Worm (Caenorhabditis elegans) whole organism, early embryonic: Measurements from ENCODE around the gene W02A2.5.

Experiments
- B0310.2 ChIP-seq: sonication (generic microtip); optimal IDR thresholded peaks from 2 replicates; lab custom pipeline; 2016; ENCODE audit warnings: mild to moderate bottlenecking, missing genetic modification characterization, missing compliant biosample characterization
- F13C5.2 ChIP-seq: sonication (generic microtip); optimal IDR thresholded peaks from 2 replicates; lab custom pipeline; 2017; ENCODE audit warnings: mild to moderate bottlenecking, missing genetic modification characterization, inconsistent platforms, missing compliant biosample characterization
- aly-1 ChIP-seq: sonication (generic microtip); optimal IDR thresholded peaks from 2 replicates; lab custom pipeline; 2016; ENCODE audit warnings: missing genetic modification characterization, missing compliant biosample characterization
- ama-1 ChIP-seq: fragments of 150-350 bp; optimal IDR thresholded peaks from 2 replicates; lab custom pipeline; 2014
- ceh-13 ChIP-seq: fragments of 200-800 bp; sonication (Bioruptor generic); optimal IDR thresholded peaks from 2 replicates; lab custom pipeline; 2018; ENCODE audit warnings: mild to moderate bottlenecking, missing genetic modification characterization, missing compliant biosample characterization
- ceh-36 ChIP-seq: sonication (generic microtip); optimal IDR thresholded peaks from 2 replicates; lab custom pipeline; 2016; ENCODE audit warnings: missing genetic modification characterization, inconsistent platforms, missing compliant biosample characterization
- ets-7 ChIP-seq: sonication (generic microtip); optimal IDR thresholded peaks from 2 replicates; lab custom pipeline; 2016; ENCODE audit warnings: missing genotype, missing genetic modification characterization, missing compliant biosample characterization
- flt-1 ChIP-seq: fragments of 200-800 bp; sonication (Bioruptor generic); IDR thresholded peaks from 2 replicates; pipeline ENCODE4 v1.3.6; 2022; ENCODE audit warnings: missing genetic modification characterization, missing compliant biosample characterization
- hmbx-1 ChIP-seq: sonication (generic microtip); optimal IDR thresholded peaks from 2 replicates; lab custom pipeline; 2016; ENCODE audit warnings: mild to moderate bottlenecking, missing genetic modification characterization, missing compliant biosample characterization
- hmg-4 ChIP-seq: fragments of 200-800 bp; sonication (Bioruptor generic); optimal IDR thresholded peaks from 2 replicates; lab custom pipeline; 2018; ENCODE audit warnings: mild to moderate bottlenecking, missing genetic modification characterization, missing compliant biosample characterization
- hnd-1 ChIP-seq: sonication (generic microtip); optimal IDR thresholded peaks from 2 replicates; lab custom pipeline; 2016; ENCODE audit warnings: missing genetic modification characterization, missing compliant biosample characterization
- pes-1 ChIP-seq: fragments of 200-800 bp; sonication (Bioruptor generic); IDR thresholded peaks from 2 replicates; pipeline ENCODE4 v1.3.6; 2022; ENCODE audit warnings: missing genetic modification reagents, missing genetic modification characterization, missing compliant biosample characterization
- scrt-1 ChIP-seq: fragments of 200-800 bp; sonication (Bioruptor generic); IDR thresholded peaks from 2 replicates; pipeline ENCODE4 v1.3.6; 2022; ENCODE audit warnings: missing genetic modification characterization, missing compliant biosample characterization
- sea-1 ChIP-seq: fragments of 200-800 bp; sonication (Bioruptor generic); conservative IDR thresholded peaks from 2 replicates; pipeline ENCODE4 v1.3.6; 2022; ENCODE audit warnings: missing genetic modification characterization, missing compliant biosample characterization
- tbx-11 ChIP-seq: fragments of 200-800 bp; sonication (Bioruptor generic); IDR thresholded peaks from 2 replicates; pipeline ENCODE4 v1.3.6; 2022; ENCODE audit warnings: missing genetic modification characterization, missing compliant biosample characterization
- tbx-37 ChIP-seq: fragments of 200-800 bp; sonication (Bioruptor generic); conservative IDR thresholded peaks from 2 replicates; pipeline ENCODE4 v1.3.6; 2022; ENCODE audit warnings: missing genetic modification reagents, missing genetic modification characterization, missing compliant biosample characterization
- tra-4 ChIP-seq: sonication (generic microtip); optimal IDR thresholded peaks from 2 replicates; lab custom pipeline; 2017; ENCODE audit warnings: missing genetic modification characterization, missing compliant biosample characterization

The W02A2.5 gene

DNA sequence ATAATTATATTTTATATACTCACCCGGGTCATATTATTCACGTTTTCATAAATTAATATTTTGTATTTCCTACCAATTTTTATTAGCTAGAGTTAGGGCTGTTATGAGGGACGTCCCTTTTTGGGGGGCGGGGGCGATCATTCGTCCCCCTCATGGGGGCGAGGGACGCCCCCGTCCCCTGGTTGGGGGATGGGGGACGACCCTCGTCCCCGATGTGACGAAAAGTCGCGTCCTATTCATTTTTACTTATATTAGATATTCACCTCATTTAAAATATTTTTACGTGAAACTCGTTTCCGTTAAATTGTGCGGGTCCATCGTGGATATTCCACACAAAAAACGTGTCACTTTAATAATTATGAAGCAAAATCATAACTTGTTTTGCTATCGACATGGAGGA, 5.9 kb downstream of the W02A2.5 start, which contains the start of gene W02A2.12:
TSS of gene W02A2.12 (minus strand) at position 240 of the 400 bp plus-strand sequence.
- TF ChIP-seq ets-7 (tag; lab: Kevin White, UChicago): no peak
- no peak for TF ChIP-seq ceh-36 (tag; lab: Kevin White, UChicago)
- TF ChIP-seq hnd-1 (tag; lab: Kevin White, UChicago): no peak
- no peak for TF ChIP-seq pes-1
- no peak for TF ChIP-seq B0310.2
- no peak for TF ChIP-seq aly-1 (tag; lab: Kevin White, UChicago)
- TF ChIP-seq tra-4 (tag; lab: Kevin White, UChicago): no peak
- TF ChIP-seq tbx-37 (GFP tag; lab: Robert Waterston, UW): no peak
- no peak for TF ChIP-seq scrt-1 (GFP tag; lab: Robert Waterston, UW)
- TF ChIP-seq hmg-4 (GFP tag; lab: Kevin White, UChicago): no peak
- no peak for TF ChIP-seq tbx-11 (GFP tag; lab: Robert Waterston, UW)
- no peak for TF ChIP-seq ceh-13 (GFP tag; lab: Kevin White, UChicago)

ce11 chrIV:13353143-13353773, 10.6 kb downstream of the W02A2.5 start, which contains the start of the genes rec-8 and mex-5:
rec-8 (minus strand) TSS chrIV:13353193.
mex-5 (plus strand) TSS chrIV:13353723.
- no peak for TF ChIP-seq ets-7 (tag; lab: Kevin White, UChicago)
- TF ChIP-seq hmbx-1 (tag; lab: Kevin White, UChicago): no peak
- no peak for TF ChIP-seq tbx-37 (GFP tag; lab: Robert Waterston, UW)
- no peak for TF ChIP-seq aly-1 (tag; lab: Kevin White, UChicago)
- TF ChIP-seq hmg-4 (GFP tag; lab: Kevin White, UChicago): no peak
- TF ChIP-seq ama-1 (lab: Kevin White, UChicago): no peak
- no peak for TF ChIP-seq ceh-13 (GFP tag; lab: Kevin White, UChicago)
- TF ChIP-seq scrt-1 (GFP tag; lab: Robert Waterston, UW): no peak
- TF ChIP-seq tbx-11 (GFP tag; lab: Robert Waterston, UW): no peak
- TF ChIP-seq tra-4 (tag; lab: Kevin White, UChicago): no peak
- no peak for TF ChIP-seq pes-1
- TF ChIP-seq hnd-1 (tag; lab: Kevin White, UChicago): no peak
- TF ChIP-seq sea-1 (GFP tag; lab: Robert Waterston, UW): no peak
- no peak for TF ChIP-seq flt-1
- no peak for TF ChIP-seq B0310.2
- no peak for TF ChIP-seq F13C5.2 (tag; lab: Kevin White, UChicago)
- no peak for TF ChIP-seq ceh-36 (tag; lab: Kevin White, UChicago)

ce11 chrIV:13354044-13354443, 11.4 kb downstream of the W02A2.5 start:
- TF ChIP-seq B0310.2 (no peak), F13C5.2 (tag; lab: Kevin White, UChicago) (no peak), tra-4 (tag; lab: Kevin White, UChicago) (no peak), scrt-1 (GFP tag; lab: Robert Waterston, UW) (no peak), ceh-36 (tag; lab: Kevin White, UChicago) (no peak), ceh-13 (GFP tag; lab: Kevin White, UChicago) (no peak), ama-1 (lab: Kevin White, UChicago) (no peak), hmg-4 (GFP tag; lab: Kevin White, UChicago) (no peak), flt-1 (no peak), tbx-37 (GFP tag; lab: Robert Waterston, UW) (no peak), aly-1 (tag; lab: Kevin White, UChicago) (no peak), hnd-1 (tag; lab: Kevin White, UChicago) (no peak), hmbx-1 (tag; lab: Kevin White, UChicago) (no peak), tbx-11 (GFP tag; lab: Robert Waterston, UW) (no peak), sea-1 (GFP tag; lab: Robert Waterston, UW) (no peak), pes-1 (no peak), ets-7 (tag; lab: Kevin White, UChicago) (no peak)

- no peak for TF ChIP-seq B0310.2
- TF ChIP-seq aly-1 (tag; lab: Kevin White, UChicago): no peak
- TF ChIP-seq tbx-11 (GFP tag; lab: Robert Waterston, UW): no peak
These were observed 13.3 kb downstream of the W02A2.5 start for ce11 chrIV:13356005-13356404.

DNA sequence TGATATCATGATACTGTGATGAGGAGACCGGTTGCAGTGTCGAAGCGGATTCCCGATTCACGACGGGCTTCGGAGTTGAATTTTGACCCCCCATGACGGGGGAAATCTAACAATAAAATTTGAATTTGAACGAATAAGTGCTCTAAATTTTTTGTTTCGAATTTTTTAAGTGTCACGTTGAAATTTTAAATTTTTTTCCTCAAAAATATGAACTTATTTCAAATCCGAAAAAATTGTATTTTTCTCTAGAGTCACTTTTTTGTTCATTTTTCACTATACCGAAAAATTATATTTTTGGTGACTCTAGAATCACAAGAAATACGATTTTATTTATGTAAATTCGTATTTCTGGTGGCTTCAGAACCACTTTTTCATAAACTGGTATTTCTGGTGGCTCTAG, 15.8 kb downstream of the W02A2.5 start, which contains the start of gene W02A2.8:
TSS of gene W02A2.8 (minus strand) at position 101 of the 400 bp plus-strand sequence.
- no peak for TF ChIP-seq F13C5.2 (tag; lab: Kevin White, UChicago)
- TF ChIP-seq hmbx-1 (tag; lab: Kevin White, UChicago): no peak
- no peak for TF ChIP-seq ama-1 (lab: Kevin White, UChicago)
- no peak for TF ChIP-seq hnd-1 (tag; lab: Kevin White, UChicago)
- TF ChIP-seq tbx-11 (GFP tag; lab: Robert Waterston, UW): no peak
- no peak for TF ChIP-seq B0310.2
- TF ChIP-seq tbx-37 (GFP tag; lab: Robert Waterston, UW): no peak
- no peak for TF ChIP-seq scrt-1 (GFP tag; lab: Robert Waterston, UW)
- TF ChIP-seq sea-1 (GFP tag; lab: Robert Waterston, UW): no peak
- no peak for TF ChIP-seq pes-1
- TF ChIP-seq ets-7 (tag; lab: Kevin White, UChicago): no peak
- no peak for TF ChIP-seq ceh-13 (GFP tag; lab: Kevin White, UChicago)
- TF ChIP-seq ceh-36 (tag; lab: Kevin White, UChicago): no peak
- TF ChIP-seq flt-1: no peak
- TF ChIP-seq tra-4 (tag; lab: Kevin White, UChicago): no peak
- TF ChIP-seq aly-1 (tag; lab: Kevin White, UChicago): no peak

- no peak for TF ChIP-seq tra-4 (tag; lab: Kevin White, UChicago)
These were observed 17.5 kb downstream of the W02A2.5 start, which contains the start of gene Y62E10A.3 for ce11 chrIV:13360144-13360543. Y62E10A.3 (minus strand) TSS chrIV:13360244.

- TF ChIP-seq ceh-36 (tag; lab: Kevin White, UChicago) (no peak), aly-1 (tag; lab: Kevin White, UChicago) (no peak), tbx-37 (GFP tag; lab: Robert Waterston, UW) (no peak), ama-1 (lab: Kevin White, UChicago) (no peak), sea-1 (GFP tag; lab: Robert Waterston, UW) (no peak), ceh-13 (GFP tag; lab: Kevin White, UChicago) (no peak)
These were observed 22.2 kb downstream of the W02A2.5 start, which contains the start of gene srsx-25 for ce11 chrIV:13364869-13365268. srsx-25 (plus strand) TSS chrIV:13365169.
